ENCODE assay signal across 3 fruit fly cellular contexts in the genomic region with DNA sequence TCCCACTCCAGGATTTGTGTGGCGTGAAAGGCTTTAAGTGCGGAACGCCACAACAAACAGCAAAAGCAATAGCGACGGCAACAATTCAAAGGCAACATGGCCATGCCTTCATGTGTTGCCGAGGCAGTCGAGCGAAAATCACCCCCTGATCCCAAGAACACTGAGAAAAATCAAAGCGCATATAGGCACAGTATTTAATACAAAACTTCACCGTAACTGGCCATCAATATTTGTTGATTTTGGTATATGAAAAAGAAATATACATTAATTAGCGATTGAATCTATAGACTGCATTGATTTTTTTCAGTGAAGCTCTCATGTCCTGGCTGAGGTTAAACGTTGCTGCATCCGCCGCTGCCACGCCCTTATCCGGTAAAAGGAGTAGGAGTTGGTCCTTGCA.
TF ChIP-seq lines count a peak whose summit lies in the region.

No protein-coding gene starts in this region.

TF ChIP-seq in whole organism, embryonic, 481 proteins besides CTCF, POLR2A, EP300 and RAD21 (continued from another document and continues in another):
- TF ChIP-seq prd (optimal IDR thresholded peaks at IDR 0.05; lab: Kevin White, UChicago) = no peak
- peak; percentile 27; the same call in 1 of the 3 replicates for TF ChIP-seq prd (GFP tag; IDR thresholded peaks at IDR 0.05; lab: Robert Waterston, UW)
- 0 out of 3 replicates have a peak, but pooled peaks have one; percentile 16 for TF ChIP-seq zfh1 (GFP tag; IDR thresholded peaks at IDR 0.05; lab: Robert Waterston, UW)
- peak; percentile 12; the same call in 1 of the 2 replicates for TF ChIP-seq Atf6 (GFP tag; IDR thresholded peaks at IDR 0.05; lab: Robert Waterston, UW)
- no peak for TF ChIP-seq CG13894 (tag; optimal IDR thresholded peaks at IDR 0.05; lab: Kevin White, UChicago)
- TF ChIP-seq Hr39 (optimal IDR thresholded peaks at IDR 0.05; lab: Kevin White, UChicago) = no peak
- no peak for TF ChIP-seq maf-S (GFP tag; optimal IDR thresholded peaks at IDR 0.05; lab: Kevin White, UChicago)
- TF ChIP-seq Eip74EF (GFP tag; optimal IDR thresholded peaks at IDR 0.05; lab: Kevin White, UChicago) = no peak
- TF ChIP-seq row (GFP tag; IDR thresholded peaks at IDR 0.05; lab: Robert Waterston, UW) = peak; percentile 30; the same call in 1 of the 3 replicates
- no peak for TF ChIP-seq Jarid2 (GFP tag; optimal IDR thresholded peaks at IDR 0.05; lab: Kevin White, UChicago)
- no peak for TF ChIP-seq tin (GFP tag; optimal IDR thresholded peaks at IDR 0.05; lab: Kevin White, UChicago)
- no peak for TF ChIP-seq CG11456 (GFP tag; IDR thresholded peaks at IDR 0.05; lab: Robert Waterston, UW)
- TF ChIP-seq CG15479 (GFP tag; optimal IDR thresholded peaks at IDR 0.05; lab: Kevin White, UChicago) = no peak
- TF ChIP-seq bbx (GFP tag; IDR thresholded peaks at IDR 0.05; lab: Robert Waterston, UW; ENCODE audit: partially characterized antibody) = no peak
- no peak for TF ChIP-seq stc (GFP tag; IDR thresholded peaks at IDR 0.05; lab: Robert Waterston, UW)
- TF ChIP-seq Dp (GFP tag; optimal IDR thresholded peaks at IDR 0.05; lab: Kevin White, UChicago) = no peak
- 0 out of 2 replicates have a peak, but pooled peaks have one; percentile 23 for TF ChIP-seq CG4404 (GFP tag; IDR thresholded peaks at IDR 0.05; lab: Robert Waterston, UW)
- peak; percentile 21 for TF ChIP-seq CG2120 (GFP tag; optimal IDR thresholded peaks at IDR 0.05; lab: Kevin White, UChicago)
- TF ChIP-seq Hr51 (GFP tag; optimal IDR thresholded peaks at IDR 0.05; lab: Kevin White, UChicago) = peak in 1 of 2 experiments; percentile 3
- no peak for TF ChIP-seq CG3726 (GFP tag; IDR thresholded peaks at IDR 0.05; lab: Robert Waterston, UW)
- TF ChIP-seq bsh (GFP tag; optimal IDR thresholded peaks at IDR 0.05; lab: Kevin White, UChicago) = peak in 1 of 2 experiments; percentile 10
- TF ChIP-seq Scr (GFP tag; IDR thresholded peaks at IDR 0.05; lab: Robert Waterston, UW; ENCODE audit: partially characterized antibody) = no peak
- no peak for TF ChIP-seq CG3065 (GFP tag; optimal IDR thresholded peaks at IDR 0.05; lab: Kevin White, UChicago)
- TF ChIP-seq CG11085 (GFP tag; IDR thresholded peaks at IDR 0.05; lab: Robert Waterston, UW) = no peak
- no peak for TF ChIP-seq chif (GFP tag; optimal IDR thresholded peaks at IDR 0.05; lab: Kevin White, UChicago)
- no peak for TF ChIP-seq oc (tag; optimal IDR thresholded peaks at IDR 0.05; lab: Kevin White, UChicago)
- no peak for TF ChIP-seq CG13624 (GFP tag; optimal IDR thresholded peaks at IDR 0.05; lab: Kevin White, UChicago)
- TF ChIP-seq CG2889 (GFP tag; IDR thresholded peaks at IDR 0.05; lab: Robert Waterston, UW) = no peak
- no peak for TF ChIP-seq Doc3 (GFP tag; IDR thresholded peaks at IDR 0.05; lab: Robert Waterston, UW; ENCODE audit: partially characterized antibody)
- TF ChIP-seq CG1603 (tag; optimal IDR thresholded peaks at IDR 0.05; lab: Kevin White, UChicago) = peak; percentile 10
- TF ChIP-seq corto (GFP tag; optimal IDR thresholded peaks at IDR 0.05; lab: Kevin White, UChicago) = peak; percentile 17
- TF ChIP-seq lov (optimal IDR thresholded peaks at IDR 0.05; lab: Kevin White, UChicago) = no peak
- TF ChIP-seq lov (GFP tag; IDR thresholded peaks at IDR 0.05; lab: Robert Waterston, UW) = no peak
- TF ChIP-seq GATAe (GFP tag; conservative IDR thresholded peaks at IDR 0.05; lab: Robert Waterston, UW) = no peak
- no peak for TF ChIP-seq CG18599 (GFP tag; optimal IDR thresholded peaks at IDR 0.05; lab: Kevin White, UChicago)
- no peak for TF ChIP-seq lola (GFP tag; optimal IDR thresholded peaks at IDR 0.05; lab: Kevin White, UChicago)
- no peak for TF ChIP-seq HmgD (GFP tag; optimal IDR thresholded peaks at IDR 0.05; lab: Kevin White, UChicago)
- TF ChIP-seq gsb-n (tag; optimal IDR thresholded peaks at IDR 0.05; lab: Kevin White, UChicago) = no peak
- no peak for TF ChIP-seq CG2875 (GFP tag; optimal IDR thresholded peaks at IDR 0.05; lab: Kevin White, UChicago)
- 0 out of 4 replicates have a peak, but pooled peaks have one; percentile 16 for TF ChIP-seq Gug (GFP tag; IDR thresholded peaks at IDR 0.05; lab: Robert Waterston, UW)
- TF ChIP-seq twi (tag; optimal IDR thresholded peaks at IDR 0.05; lab: Kevin White, UChicago) = no peak
- 0 out of 2 replicates have a peak, but pooled peaks have one; percentile 3 for TF ChIP-seq dan (GFP tag; IDR thresholded peaks at IDR 0.05; lab: Robert Waterston, UW)

TF ChIP-seq in whole organism, prepupa, 60 proteins besides CTCF, POLR2A, EP300 and RAD21 (continued from another document):
- TF ChIP-seq CG31627 (GFP tag; optimal IDR thresholded peaks at IDR 0.05; lab: Kevin White, UChicago) (peak; percentile 64), Smox (GFP tag; optimal IDR thresholded peaks at IDR 0.05; lab: Kevin White, UChicago) (peak; percentile 70), Ets21C (GFP tag; optimal IDR thresholded peaks at IDR 0.05; lab: Kevin White, UChicago) (peak; percentile 54), CG15336 (GFP tag; IDR thresholded peaks at IDR 0.05; lab: Robert Waterston, UW) (peak; percentile 45), CG9139 (GFP tag; optimal IDR thresholded peaks at IDR 0.05; lab: Kevin White, UChicago) (peak; percentile 46), salr (GFP tag; optimal IDR thresholded peaks at IDR 0.05; lab: Kevin White, UChicago) (peak; percentile 14 to 65), CG8119 (GFP tag; IDR thresholded peaks at IDR 0.05; lab: Robert Waterston, UW) (peak; percentile 45; the same call in 1 of the 3 replicates), Sox102F (GFP tag; optimal IDR thresholded peaks at IDR 0.05; lab: Kevin White, UChicago) (peak; percentile 59), pdm3 (GFP tag; optimal IDR thresholded peaks at IDR 0.05; lab: Kevin White, UChicago) (peak; percentile 64), Lpt (GFP tag; optimal IDR thresholded peaks at IDR 0.05; lab: Kevin White, UChicago) (peak; percentile 17), achi (GFP tag; optimal IDR thresholded peaks at IDR 0.05; lab: Kevin White, UChicago) (peak; percentile 65), Sox15 (GFP tag; optimal IDR thresholded peaks at IDR 0.05; lab: Kevin White, UChicago) (peak; percentile 25), Met (GFP tag; optimal IDR thresholded peaks at IDR 0.05; lab: Kevin White, UChicago) (peak; percentile 70), CG3032 (tag; optimal IDR thresholded peaks at IDR 0.05; lab: Kevin White, UChicago) (peak; percentile 66), eg (GFP tag; IDR thresholded peaks at IDR 0.05; lab: Robert Waterston, UW) (peak; percentile 57; the same call in 2 of the 3 replicates), esn (GFP tag; optimal IDR thresholded peaks at IDR 0.05; lab: Kevin White, UChicago) (peak; percentile 69), topi (GFP tag; optimal IDR thresholded peaks at IDR 0.05; lab: Kevin White, UChicago) (peak; percentile 66), fd85E (GFP tag; optimal IDR thresholded peaks at IDR 0.05; lab: Kevin White, UChicago) (no peak), cyc (GFP tag; optimal IDR thresholded peaks at IDR 0.05; lab: Kevin White, UChicago) (peak; percentile 60), Hr39 (GFP tag; optimal IDR thresholded peaks at IDR 0.05; lab: Kevin White, UChicago) (peak; percentile 62), acj6 (GFP tag; optimal IDR thresholded peaks at IDR 0.05; lab: Kevin White, UChicago) (peak; percentile 66), Eip93F (GFP tag; optimal IDR thresholded peaks at IDR 0.05; lab: Kevin White, UChicago) (no peak), Hr4 (GFP tag; optimal IDR thresholded peaks at IDR 0.05; lab: Kevin White, UChicago) (peak; percentile 47), CG8632 (GFP tag; optimal IDR thresholded peaks at IDR 0.05; lab: Kevin White, UChicago) (peak; percentile 37), CG3919 (GFP tag; optimal IDR thresholded peaks at IDR 0.05; lab: Kevin White, UChicago) (peak; percentile 67), dsx (GFP tag; optimal IDR thresholded peaks at IDR 0.05; lab: Kevin White, UChicago; ENCODE audit: poor library complexity, severe bottlenecking) (peak; percentile 48), OdsH (GFP tag; optimal IDR thresholded peaks at IDR 0.05; lab: Kevin White, UChicago) (peak; percentile 63), CG11762 (GFP tag; optimal IDR thresholded peaks at IDR 0.05; lab: Kevin White, UChicago; ENCODE audit: insufficient read depth) (peak; percentile 27), CG8319 (GFP tag; optimal IDR thresholded peaks at IDR 0.05; lab: Kevin White, UChicago) (no peak), CG6163 (GFP tag; IDR thresholded peaks at IDR 0.05; lab: Robert Waterston, UW) (peak; percentile 78), CG6808 (GFP tag; optimal IDR thresholded peaks at IDR 0.05; lab: Kevin White, UChicago) (peak; percentile 54), CG6854 (GFP tag; optimal IDR thresholded peaks at IDR 0.05; lab: Kevin White, UChicago) (no peak), CG16779 (tag; optimal IDR thresholded peaks at IDR 0.05; lab: Kevin White, UChicago) (peak; percentile 39), CG7368 (GFP tag; optimal IDR thresholded peaks at IDR 0.05; lab: Kevin White, UChicago) (peak; percentile 48), vri (GFP tag; optimal IDR thresholded peaks at IDR 0.05; lab: Kevin White, UChicago) (peak; percentile 26), CG11902 (GFP tag; optimal IDR thresholded peaks at IDR 0.05; lab: Kevin White, UChicago) (peak; percentile 34), ss (GFP tag; optimal IDR thresholded peaks at IDR 0.05; lab: Kevin White, UChicago) (peak; percentile 44 to 75)
TF ChIP-seq in whole organism, prepupa: peak in this region for 51.

TF ChIP-seq in whole organism, wandering third instar larva, 38 proteins besides CTCF, POLR2A, EP300 and RAD21 (continued from another document):
- TF ChIP-seq Sp1 (GFP tag; optimal IDR thresholded peaks at IDR 0.05; lab: Kevin White, UChicago) (peak; percentile 63), N (GFP tag; optimal IDR thresholded peaks at IDR 0.05; lab: Kevin White, UChicago) (no peak), Myc (optimal IDR thresholded peaks at IDR 0.05; lab: Kevin White, UChicago) (no peak), HLH106 (tag; optimal IDR thresholded peaks at IDR 0.05; lab: Kevin White, UChicago) (peak; percentile 70), Hr78 (GFP tag; optimal IDR thresholded peaks at IDR 0.05; lab: Kevin White, UChicago) (no peak), woc (GFP tag; optimal IDR thresholded peaks at IDR 0.05; lab: Kevin White, UChicago) (peak; percentile 43), dl (GFP tag; optimal IDR thresholded peaks at IDR 0.05; lab: Kevin White, UChicago; ENCODE audit: insufficient read depth in 1 of 2, partially characterized antibody in 2 of 2) (no peak), CG32264 (GFP tag; optimal IDR thresholded peaks at IDR 0.05; lab: Kevin White, UChicago) (no peak), sv (GFP tag; optimal IDR thresholded peaks at IDR 0.05; lab: Kevin White, UChicago) (no peak)
